Worm (Caenorhabditis elegans) whole organism, late embryonic: Measurements from ENCODE around the gene ttr-3.

Source experiments
- C08G9.2 ChIP-seq: sonication (generic microtip); optimal IDR thresholded peaks from 2 replicates; lab custom pipeline; 2016; ENCODE audit warnings: mild to moderate bottlenecking, missing genetic modification characterization, moderate library complexity, missing compliant biosample characterization
- F13H6.1 ChIP-seq: sonication (generic microtip); optimal IDR thresholded peaks from 2 replicates; lab custom pipeline; 2016; ENCODE audit warnings: missing genetic modification characterization, missing compliant biosample characterization
- ama-1 ChIP-seq: fragments of 150-350 bp; optimal IDR thresholded peaks from 2 replicates; lab custom pipeline; 2014
- dve-1 ChIP-seq: sonication (generic microtip); optimal IDR thresholded peaks from 2 replicates; lab custom pipeline; 2017; ENCODE audit warnings: antibody characterized with exemption, mild to moderate bottlenecking, missing genetic modification characterization, missing compliant biosample characterization
- ets-4 ChIP-seq: sonication (generic microtip); optimal IDR thresholded peaks from 2 replicates; lab custom pipeline; 2016; ENCODE audit warnings: missing genetic modification characterization, missing compliant biosample characterization
- hlh-30 ChIP-seq: sonication (generic microtip); optimal IDR thresholded peaks from 2 replicates; lab custom pipeline; 2017; ENCODE audit warnings: antibody characterized with exemption, missing genetic modification characterization, missing compliant biosample characterization; ENCODE audit not compliant: insufficient read depth
- lim-6 ChIP-seq: sonication (generic microtip); optimal IDR thresholded peaks from 2 replicates; lab custom pipeline; 2016; ENCODE audit warnings: missing genetic modification characterization, missing compliant biosample characterization
- pros-1 ChIP-seq: fragments of 150-350 bp; optimal IDR thresholded peaks from 2 replicates; lab custom pipeline; 2014; ENCODE audit warnings: missing biosample characterization, missing genetic modification reagents, missing genetic modification characterization
- sdc-2 ChIP-seq: sonication (generic microtip); optimal IDR thresholded peaks from 2 replicates; lab custom pipeline; 2016; ENCODE audit warnings: missing genotype, missing genetic modification characterization, missing compliant biosample characterization
- unc-42 ChIP-seq: sonication (generic microtip); optimal IDR thresholded peaks from 2 replicates; lab custom pipeline; 2016; ENCODE audit warnings: missing genotype, missing genetic modification characterization, missing compliant biosample characterization
- unc-86 ChIP-seq: sonication (generic microtip); optimal IDR thresholded peaks from 2 replicates; lab custom pipeline; 2016; ENCODE audit warnings: missing genetic modification characterization, missing compliant biosample characterization

DNA sequence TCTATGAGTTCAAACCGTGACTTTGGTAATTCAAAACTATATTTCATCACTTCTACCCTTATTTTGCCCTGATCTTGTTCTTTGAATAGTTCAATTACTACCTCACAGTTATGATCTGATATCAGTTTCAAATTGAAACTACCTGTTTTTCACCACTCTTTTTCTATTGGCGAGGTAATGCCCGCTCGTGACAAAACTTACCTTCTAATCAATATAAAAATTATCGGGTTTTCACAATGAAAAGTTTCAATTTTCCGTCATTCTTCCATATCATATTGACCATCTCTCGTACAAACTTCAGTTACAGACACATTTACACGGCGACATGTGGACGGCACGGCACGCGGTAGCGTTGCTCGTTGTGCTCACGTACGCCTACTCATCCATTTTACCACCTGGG, 5.5 kb upstream of the ttr-3 start, which contains the start of gene dec-7:
- TF ChIP-seq dve-1 (tag; lab: Kevin White, UChicago) (no peak), C08G9.2 (no peak), hlh-30 (tag; lab: Kevin White, UChicago) (no peak), pros-1 (no peak), ama-1 (lab: Kevin White, UChicago) (no peak), sdc-2 (tag; lab: Kevin White, UChicago) (no peak), lim-6 (tag; lab: Kevin White, UChicago) (no peak), unc-42 (tag; lab: Kevin White, UChicago) (no peak), F13H6.1 (tag; lab: Kevin White, UChicago) (no peak), ets-4 (tag; lab: Kevin White, UChicago) (no peak), unc-86 (tag; lab: Kevin White, UChicago) (no peak)
